Fruit fly (Drosophila melanogaster): ENCODE measurements around the gene CG32295.

Gene CG32295

DNA sequence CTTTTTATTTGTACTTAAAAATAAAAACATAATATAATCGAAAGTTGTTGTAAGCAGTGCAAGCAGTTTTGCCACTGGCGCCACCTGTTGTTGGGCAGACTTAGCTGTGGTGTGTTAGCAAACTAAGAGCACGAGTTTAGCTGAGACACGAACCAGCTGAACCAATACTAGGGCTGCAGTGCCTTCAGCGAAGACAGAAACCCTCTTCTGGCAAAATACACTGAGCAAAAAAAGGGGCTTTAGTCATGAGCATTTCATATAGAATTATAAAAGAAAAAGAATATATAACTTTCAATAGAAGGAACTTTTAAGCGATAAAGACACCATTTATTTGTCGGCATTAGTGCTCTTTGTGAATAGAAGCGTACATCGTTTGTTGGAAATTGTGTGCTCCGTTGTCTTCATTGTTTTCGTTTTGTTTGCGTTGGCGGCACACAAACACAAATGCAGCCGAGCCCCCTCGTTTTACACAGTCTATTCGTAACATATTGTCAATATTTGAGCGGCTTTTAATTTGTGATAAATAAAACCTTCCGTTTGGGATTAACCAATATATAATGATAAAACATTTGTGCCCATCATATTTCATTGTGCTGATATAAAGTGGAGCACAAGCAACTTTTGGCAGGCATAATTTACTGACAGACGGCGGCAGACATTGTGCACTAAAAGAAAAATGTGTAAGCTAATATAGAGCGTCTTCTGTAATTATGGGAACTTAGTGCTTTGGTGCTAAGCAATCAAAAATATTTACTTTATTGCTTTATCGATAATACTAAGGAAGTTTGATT lies 4.8 kb upstream of the CG32295 start:
- peak; percentile 79 for TF ChIP-seq sv (GFP tag; optimal IDR thresholded peaks at IDR 0.05)
- peak; percentile 37 for TF ChIP-seq HLH106 (tag; optimal IDR thresholded peaks at IDR 0.05)
- TF ChIP-seq Hnf4 (GFP tag; optimal IDR thresholded peaks at IDR 0.05): peak; percentile 41
- TF ChIP-seq Abd-B (GFP tag; optimal IDR thresholded peaks at IDR 0.05): no peak
- peak; percentile 62 for TF ChIP-seq h (GFP tag; optimal IDR thresholded peaks at IDR 0.05)
- TF ChIP-seq tai (GFP tag; optimal IDR thresholded peaks at IDR 0.05): no peak
- peak; percentile 42 for TF ChIP-seq N (GFP tag; optimal IDR thresholded peaks at IDR 0.05)
- TF ChIP-seq ey (GFP tag; optimal IDR thresholded peaks at IDR 0.05): peak; percentile 57
- no peak for TF ChIP-seq CG32264 (GFP tag; optimal IDR thresholded peaks at IDR 0.05)
- TF ChIP-seq br (GFP tag; optimal IDR thresholded peaks at IDR 0.05): peak; percentile 55
- peak; percentile 32 for TF ChIP-seq Hr83 (GFP tag; optimal IDR thresholded peaks at IDR 0.05; ENCODE audit: poor library complexity, severe bottlenecking)
- TF ChIP-seq Myc (optimal IDR thresholded peaks at IDR 0.05): peak; percentile 78
- no peak for TF ChIP-seq CrebA (GFP tag; optimal IDR thresholded peaks at IDR 0.05; ENCODE audit: borderline replicate concordance)
- no peak for TF ChIP-seq lola (GFP tag; optimal IDR thresholded peaks at IDR 0.05)
- peak; percentile 51 for TF ChIP-seq OdsH (GFP tag; optimal IDR thresholded peaks at IDR 0.05)
- peak; percentile 29 for TF ChIP-seq Sp1 (GFP tag; optimal IDR thresholded peaks at IDR 0.05)
- TF ChIP-seq CG9705 (GFP tag; optimal IDR thresholded peaks at IDR 0.05): no peak
- TF ChIP-seq Dif (GFP tag; optimal IDR thresholded peaks at IDR 0.05; ENCODE audit: partially characterized antibody): no peak
- peak; percentile 24 for TF ChIP-seq psq (GFP tag; optimal IDR thresholded peaks at IDR 0.05)
- TF ChIP-seq usp (GFP tag; optimal IDR thresholded peaks at IDR 0.05): no peak
- no peak for TF ChIP-seq pan (optimal IDR thresholded peaks at IDR 0.05)
- TF ChIP-seq GATAd (GFP tag; optimal IDR thresholded peaks at IDR 0.05): no peak
- no peak for TF ChIP-seq dsf (GFP tag; optimal IDR thresholded peaks at IDR 0.05; ENCODE audit: borderline replicate concordance)
- no peak for TF ChIP-seq dl (GFP tag; optimal IDR thresholded peaks at IDR 0.05; ENCODE audit: insufficient read depth in 1 of 2, partially characterized antibody in 2 of 2)
- TF ChIP-seq woc (GFP tag; optimal IDR thresholded peaks at IDR 0.05): no peak
- TF ChIP-seq sage (GFP tag; optimal IDR thresholded peaks at IDR 0.05): peak; percentile 34
- no peak for TF ChIP-seq Jra (GFP tag; optimal IDR thresholded peaks at IDR 0.05)
- peak; percentile 25 for TF ChIP-seq rgr (GFP tag; optimal IDR thresholded peaks at IDR 0.05)
- peak in 1 of 2 experiments; percentile 54 for TF ChIP-seq foxo (GFP tag; optimal IDR thresholded peaks at IDR 0.05)
- peak; percentile 25 for TF ChIP-seq dmrt93B (GFP tag; optimal IDR thresholded peaks at IDR 0.05)
- TF ChIP-seq brk (GFP tag; optimal IDR thresholded peaks at IDR 0.05): peak; percentile 45
- TF ChIP-seq Rel (GFP tag; optimal IDR thresholded peaks at IDR 0.05): peak; percentile 4
- TF ChIP-seq Rel (tag; optimal IDR thresholded peaks at IDR 0.05): no peak
- TF ChIP-seq fru (GFP tag; optimal IDR thresholded peaks at IDR 0.05): peak; percentile 42

DNA sequence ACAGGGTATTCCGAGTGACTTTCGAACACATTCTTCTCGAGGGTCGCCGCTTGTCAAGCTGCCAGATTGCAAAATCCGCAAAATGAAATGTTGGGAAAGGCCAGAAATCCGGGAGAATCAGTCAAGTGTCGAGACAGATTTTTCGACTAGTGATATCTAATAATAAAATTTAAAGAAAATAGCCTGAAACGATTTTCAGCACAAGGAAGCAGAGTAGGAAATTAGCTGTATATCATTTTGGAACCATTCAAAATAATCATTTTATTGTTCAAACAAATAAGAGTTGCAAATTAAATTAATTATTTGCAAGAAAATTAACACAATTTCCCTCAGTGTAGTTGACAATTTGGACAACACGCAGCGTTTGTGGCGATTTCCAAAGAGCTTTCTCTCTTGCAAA lies 3.9 kb upstream of the CG32295 start:
- TF ChIP-seq lola (GFP tag; optimal IDR thresholded peaks at IDR 0.05): no peak
- no peak for TF ChIP-seq sv (GFP tag; optimal IDR thresholded peaks at IDR 0.05)
- TF ChIP-seq dsf (GFP tag; optimal IDR thresholded peaks at IDR 0.05; ENCODE audit: borderline replicate concordance): no peak
- TF ChIP-seq Rel (GFP tag; optimal IDR thresholded peaks at IDR 0.05): no peak
- TF ChIP-seq Rel (tag; optimal IDR thresholded peaks at IDR 0.05): no peak
- no peak for TF ChIP-seq GATAd (GFP tag; optimal IDR thresholded peaks at IDR 0.05)
- TF ChIP-seq rgr (GFP tag; optimal IDR thresholded peaks at IDR 0.05): no peak
- TF ChIP-seq fru (GFP tag; optimal IDR thresholded peaks at IDR 0.05): no peak
- TF ChIP-seq foxo (GFP tag; optimal IDR thresholded peaks at IDR 0.05): no peak
- TF ChIP-seq HLH106 (tag; optimal IDR thresholded peaks at IDR 0.05): no peak
- TF ChIP-seq N (GFP tag; optimal IDR thresholded peaks at IDR 0.05): no peak
- no peak for TF ChIP-seq Mio (GFP tag; optimal IDR thresholded peaks at IDR 0.05)

DNA sequence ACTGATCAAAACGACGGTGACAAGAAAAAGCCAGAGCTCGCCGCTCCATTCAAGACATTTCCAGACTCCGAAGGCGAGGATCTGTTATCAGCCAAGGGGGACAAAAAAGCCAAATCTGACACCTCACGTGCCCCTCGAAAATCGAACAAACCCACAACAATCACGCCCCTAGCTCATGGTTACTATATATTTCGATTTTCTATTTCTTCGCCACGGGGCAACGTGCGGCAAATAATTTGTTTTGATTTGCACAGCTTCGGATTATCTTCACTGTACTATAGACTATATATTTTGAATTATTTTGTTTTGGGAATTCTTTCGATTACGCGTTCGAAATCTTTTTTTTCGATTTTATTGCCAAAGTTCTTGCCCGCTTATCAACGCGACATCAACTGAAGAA lies 3.3 kb upstream of the CG32295 start:
- TF ChIP-seq sage (GFP tag; optimal IDR thresholded peaks at IDR 0.05) (no peak), CrebA (GFP tag; optimal IDR thresholded peaks at IDR 0.05; ENCODE audit: borderline replicate concordance) (no peak), Rel (GFP tag; optimal IDR thresholded peaks at IDR 0.05) (no peak), Rel (tag; optimal IDR thresholded peaks at IDR 0.05) (peak; percentile 26)

Measured in whole organism, wandering third instar larva.